Fruit fly (Drosophila melanogaster) whole organism, embryonic: ENCODE results near the gene CG31735.

Experiments
- Blimp-1 ChIP-seq: fragments of 200-800 bp; sonication (Bioruptor generic); optimal IDR thresholded peaks from 3 replicates; lab custom pipeline; 2018; ENCODE audit warnings: missing biosample characterization, missing genetic modification characterization, mild to moderate bottlenecking, moderate library complexity, missing genetic modification reagents
- CG10274 ChIP-seq: fragments of 200-800 bp; sonication (Bioruptor generic); optimal IDR thresholded peaks from 3 replicates; lab custom pipeline; 2017; ENCODE audit warnings: missing biosample characterization, mild to moderate bottlenecking, missing genetic modification characterization
- CG10959 ChIP-seq: fragments of 200-800 bp; sonication (Bioruptor generic); IDR thresholded peaks from 2 replicates; pipeline ENCODE4 v1.3.6; 2022; ENCODE audit warnings: missing biosample characterization, missing genetic modification characterization
- CG15479 ChIP-seq: fragments of 200-800 bp; sonication (Bioruptor generic); optimal IDR thresholded peaks from 3 replicates; lab custom pipeline; 2019; ENCODE audit warnings: missing biosample characterization, mild to moderate bottlenecking, missing genetic modification characterization, moderate library complexity
- CG18619 ChIP-seq: fragments of 200-800 bp; sonication (Bioruptor generic); optimal IDR thresholded peaks from 3 replicates; lab custom pipeline; 2017; ENCODE audit warnings: missing biosample characterization, mild to moderate bottlenecking, missing genetic modification characterization
- CG2202 ChIP-seq: fragments of 200-800 bp; sonication (Bioruptor generic); optimal IDR thresholded peaks from 2 replicates; lab custom pipeline; 2018; ENCODE audit warnings: missing biosample characterization, mild to moderate bottlenecking, missing genetic modification characterization
- CG34224 ChIP-seq: fragments of 200-800 bp; sonication (Bioruptor generic); IDR thresholded peaks from 3 replicates; pipeline ENCODE4 v1.3.6; 2022; ENCODE audit warnings: missing biosample characterization, missing genetic modification characterization; ENCODE audit not compliant: partially characterized antibody
- CG43689 ChIP-seq: fragments of 200-800 bp; sonication (Bioruptor generic); IDR thresholded peaks from 2 replicates; pipeline ENCODE4 v1.3.6; 2022; ENCODE audit warnings: missing biosample characterization, missing genetic modification characterization
- CG4820 ChIP-seq: fragments of 200-800 bp; sonication (Bioruptor generic); optimal IDR thresholded peaks from 3 replicates; lab custom pipeline; 2016; ENCODE audit warnings: missing biosample characterization, missing genetic modification characterization
- CG5953 ChIP-seq: fragments of 200-800 bp; sonication (Bioruptor generic); IDR thresholded peaks from 2 replicates; pipeline ENCODE4 v1.3.6; 2022; ENCODE audit warnings: missing biosample characterization, missing genetic modification characterization
- CG6683 ChIP-seq: fragments of 200-800 bp; sonication (Bioruptor generic); optimal IDR thresholded peaks from 2 replicates; lab custom pipeline; 2017; ENCODE audit warnings: missing biosample characterization, mild to moderate bottlenecking, missing genetic modification characterization, missing genetic modification reagents
- CG7372 ChIP-seq: fragments of 200-800 bp; sonication (Bioruptor generic); IDR thresholded peaks from 2 replicates; pipeline ENCODE4 v1.3.6; 2022; ENCODE audit warnings: missing biosample characterization, missing genetic modification characterization
- CG7963 ChIP-seq: fragments of 200-800 bp; sonication (Bioruptor generic); IDR thresholded peaks from 3 replicates; pipeline ENCODE4 v1.3.6; 2022; ENCODE audit warnings: missing biosample characterization, missing genetic modification characterization; ENCODE audit not compliant: partially characterized antibody
- CG9727 ChIP-seq: fragments of 200-800 bp; sonication (Bioruptor generic); optimal IDR thresholded peaks from 3 replicates; lab custom pipeline; 2017; ENCODE audit warnings: missing biosample characterization, mild to moderate bottlenecking, missing genetic modification characterization
- Chrac-16 ChIP-seq: fragments of 200-800 bp; sonication (Bioruptor generic); optimal IDR thresholded peaks from 3 replicates; lab custom pipeline; 2016; ENCODE audit warnings: missing biosample characterization, missing genetic modification characterization
- Doc2 ChIP-seq: fragments of 200-800 bp; sonication (Bioruptor generic); IDR thresholded peaks from 2 replicates; pipeline ENCODE4 v1.3.6; 2022; ENCODE audit warnings: missing biosample characterization, missing genetic modification characterization
- Eip74EF ChIP-seq, 2 experiments: fragments of 200-800 bp in 1 of 2; fragments of >200 bp in 1 of 2; sonication (Bioruptor generic) in 1 of 2; optimal IDR thresholded peaks; 2 replicates each; lab custom pipeline; 2017 to 2019; ENCODE audit warnings: missing biosample characterization in 2 of 2, missing genetic modification characterization in 2 of 2, mild to moderate bottlenecking in 1 of 2, moderate library complexity in 1 of 2
- Fer3 ChIP-seq: fragments of 200-800 bp; sonication (Bioruptor generic); optimal IDR thresholded peaks from 2 replicates; lab custom pipeline; 2018; ENCODE audit warnings: missing biosample characterization, mild to moderate bottlenecking, missing genetic modification characterization, moderate library complexity
- Hand ChIP-seq: fragments of 200-800 bp; sonication (Bioruptor generic); optimal IDR thresholded peaks from 2 replicates; lab custom pipeline; 2017; ENCODE audit warnings: mild to moderate bottlenecking, missing biosample characterization, missing genetic modification reagents, missing genetic modification characterization
- Hr3 ChIP-seq: fragments of 200-800 bp; sonication (Bioruptor generic); optimal IDR thresholded peaks from 3 replicates; lab custom pipeline; 2016; ENCODE audit warnings: missing biosample characterization, missing genetic modification characterization
- Lhr ChIP-seq: fragments of 200-800 bp; sonication (Bioruptor generic); optimal IDR thresholded peaks from 3 replicates; lab custom pipeline; 2017; ENCODE audit warnings: mild to moderate bottlenecking, missing biosample characterization, missing genetic modification reagents, missing genetic modification characterization
- Med ChIP-seq: fragments of 200-800 bp; sonication (Bioruptor generic); peaks from one replicate; lab custom pipeline; 2016; ENCODE audit warnings: missing biosample characterization, missing genetic modification characterization, mild to moderate bottlenecking, inconsistent platforms, moderate library complexity
- Meics ChIP-seq: fragments of 200-800 bp; sonication (Bioruptor generic); optimal IDR thresholded peaks from 2 replicates; lab custom pipeline; 2017; ENCODE audit warnings: missing biosample characterization, mild to moderate bottlenecking, missing genetic modification characterization
- Rfx ChIP-seq: fragments of 200-800 bp; sonication (Bioruptor generic); IDR thresholded peaks from 2 replicates; pipeline ENCODE4 v1.3.6; 2022; ENCODE audit warnings: missing biosample characterization, missing genetic modification characterization
- Vsx1 ChIP-seq: fragments of 200-800 bp; sonication (Bioruptor generic); optimal IDR thresholded peaks from 2 replicates; lab custom pipeline; 2017; ENCODE audit warnings: missing biosample characterization, mild to moderate bottlenecking, missing genetic modification characterization, missing genetic modification reagents
- Xbp1 ChIP-seq: fragments of 200-800 bp; sonication (Bioruptor generic); optimal IDR thresholded peaks from 3 replicates; lab custom pipeline; 2016; ENCODE audit warnings: missing biosample characterization, mild to moderate bottlenecking, missing genetic modification characterization
- ab ChIP-seq: fragments of 200-800 bp; sonication (Bioruptor generic); optimal IDR thresholded peaks from 2 replicates; lab custom pipeline; 2016; ENCODE audit warnings: missing biosample characterization, missing genetic modification characterization
- al ChIP-seq: fragments of 200-800 bp; sonication (Bioruptor generic); IDR thresholded peaks from 2 replicates; pipeline ENCODE4 v1.3.6; 2022; ENCODE audit warnings: missing biosample characterization, missing genetic modification characterization
- br ChIP-seq: fragments of >200 bp; optimal IDR thresholded peaks from 2 replicates; lab custom pipeline; 2017
- cg ChIP-seq: fragments of 200-800 bp; sonication (Bioruptor generic); optimal IDR thresholded peaks from 3 replicates; lab custom pipeline; 2019; ENCODE audit warnings: missing biosample characterization, mild to moderate bottlenecking, missing genetic modification characterization, moderate library complexity
- dysf ChIP-seq: fragments of 200-800 bp; sonication (Bioruptor generic); IDR thresholded peaks from 3 replicates; pipeline ENCODE4 v1.3.6; 2022; ENCODE audit warnings: missing biosample characterization, missing genetic modification characterization
- gcm2 ChIP-seq: fragments of 200-800 bp; sonication (Bioruptor generic); optimal IDR thresholded peaks from 2 replicates; lab custom pipeline; 2016; ENCODE audit warnings: missing biosample characterization, missing genetic modification characterization
- gsb ChIP-seq: fragments of 200-800 bp; sonication (Bioruptor generic); IDR thresholded peaks from 2 replicates; pipeline ENCODE4 v1.3.6; 2022; ENCODE audit warnings: missing biosample characterization, missing genetic modification characterization
- ind ChIP-seq: fragments of 200-800 bp; sonication (Bioruptor generic); optimal IDR thresholded peaks from 3 replicates; lab custom pipeline; 2016; ENCODE audit warnings: missing biosample characterization, missing genetic modification characterization
- knrl ChIP-seq: fragments of 200-800 bp; sonication (Bioruptor generic); IDR thresholded peaks from 3 replicates; pipeline ENCODE4 v1.3.6; 2022; ENCODE audit warnings: missing biosample characterization, missing genetic modification characterization; ENCODE audit not compliant: partially characterized antibody
- mirr ChIP-seq: fragments of 200-800 bp; sonication (Bioruptor generic); optimal IDR thresholded peaks from 3 replicates; lab custom pipeline; 2018; ENCODE audit warnings: missing biosample characterization, mild to moderate bottlenecking, missing genetic modification characterization
- org-1 ChIP-seq: fragments of 200-800 bp; sonication (Bioruptor generic); optimal IDR thresholded peaks from 2 replicates; lab custom pipeline; 2017; ENCODE audit warnings: missing biosample characterization, missing genetic modification characterization
- phol ChIP-seq: fragments of 200-800 bp; sonication (Bioruptor generic); optimal IDR thresholded peaks from 3 replicates; lab custom pipeline; 2018; ENCODE audit warnings: missing biosample characterization, mild to moderate bottlenecking, missing genetic modification characterization, moderate library complexity
- prd ChIP-seq, 3 experiments: fragments of >200 bp in 2 of 3; fragments of 200-800 bp in 1 of 3; sonication (Bioruptor generic) in 1 of 3; optimal IDR thresholded peaks in 2 of 3; IDR thresholded peaks in 1 of 3; 2 replicates in 2 of 3; 3 replicates in 1 of 3; pipeline versions ENCODE4 v1.3.6 to Lab custom; 2017 to 2022; ENCODE audit warnings: missing biosample characterization in 1 of 3, missing genetic modification characterization in 1 of 3
- rib ChIP-seq: fragments of 200-800 bp; sonication (Bioruptor generic); IDR thresholded peaks from 2 replicates; pipeline ENCODE4 v1.3.6; 2022; ENCODE audit warnings: missing biosample characterization, missing genetic modification characterization
- run ChIP-seq: fragments of 200-800 bp; sonication (Bioruptor generic); optimal IDR thresholded peaks from 3 replicates; lab custom pipeline; 2018; ENCODE audit warnings: missing biosample characterization, mild to moderate bottlenecking, missing genetic modification characterization
- seq ChIP-seq: fragments of 200-800 bp; sonication (Bioruptor generic); IDR thresholded peaks from 2 replicates; pipeline ENCODE4 v1.3.6; 2022; ENCODE audit warnings: missing biosample characterization, missing genetic modification characterization
- slp2 ChIP-seq: fragments of 200-800 bp; sonication (Bioruptor generic); optimal IDR thresholded peaks from 2 replicates; lab custom pipeline; 2016; ENCODE audit warnings: missing biosample characterization, missing genetic modification characterization
- sna ChIP-seq: fragments of 200-800 bp; sonication (Bioruptor generic); IDR thresholded peaks from 2 replicates; pipeline ENCODE4 v1.3.6; 2022; ENCODE audit warnings: missing biosample characterization, missing genetic modification characterization; ENCODE audit not compliant: partially characterized antibody
- tgo ChIP-seq: fragments of 200-800 bp; sonication (Bioruptor generic); IDR thresholded peaks from 3 replicates; pipeline ENCODE4 v1.3.6; 2022; ENCODE audit warnings: missing biosample characterization, missing genetic modification characterization
- tll ChIP-seq, 2 experiments: fragments of 200-800 bp in 1 of 2; fragments of >200 bp in 1 of 2; sonication (Bioruptor generic) in 1 of 2; optimal IDR thresholded peaks; 2 replicates each; lab custom pipeline; 2017 to 2019; ENCODE audit warnings: missing biosample characterization in 2 of 2, missing genetic modification characterization in 2 of 2, mild to moderate bottlenecking in 1 of 2, moderate library complexity in 1 of 2
- vnd ChIP-seq: fragments of 200-800 bp; sonication (Bioruptor generic); IDR thresholded peaks from 3 replicates; pipeline ENCODE4 v1.3.6; 2022; ENCODE audit warnings: missing biosample characterization, missing genetic modification characterization; ENCODE audit not compliant: partially characterized antibody

Gene CG31735

dm6 chr2L:15912008-15912900 is 17.0 kb downstream of the CG31735 start (continued):
- no peak for TF ChIP-seq CG34224 (GFP tag; lab: Robert Waterston, UW)
- TF ChIP-seq sna (GFP tag; lab: Robert Waterston, UW) = no peak
- peak; percentile 78 for TF ChIP-seq Lhr
- peak; percentile 78 for TF ChIP-seq gsb (GFP tag; lab: Robert Waterston, UW)
- TF ChIP-seq CG7372 (GFP tag; lab: Robert Waterston, UW) = peak; percentile 91
- no peak for TF ChIP-seq gcm2 (GFP tag; lab: Kevin White, UChicago)
- no peak for TF ChIP-seq tll (GFP tag; optimal IDR thresholded peaks at IDR 0.05; lab: Kevin White, UChicago)
- TF ChIP-seq cg = no peak
- peak; percentile 97 for TF ChIP-seq run
- peak; percentile 94 for TF ChIP-seq Fer3 (tag; lab: Kevin White, UChicago)
- peak; percentile 92 for TF ChIP-seq Rfx
- peak; percentile 65; the same call in 1 of the 2 replicates for TF ChIP-seq CG5953 (GFP tag; lab: Robert Waterston, UW)
- peak; percentile 85 for TF ChIP-seq CG6683 (GFP tag; lab: Kevin White, UChicago)
- no peak for TF ChIP-seq CG7963 (GFP tag; lab: Robert Waterston, UW)
- TF ChIP-seq rib = no peak; the same call in 1 of the 2 replicates
- TF ChIP-seq Chrac-16 (GFP tag; lab: Kevin White, UChicago) = peak; percentile 84
- peak; percentile 96 for TF ChIP-seq dysf (GFP tag; lab: Robert Waterston, UW)
- TF ChIP-seq CG10274 (GFP tag; lab: Kevin White, UChicago) = peak; percentile 66
- no peak for TF ChIP-seq knrl
- TF ChIP-seq org-1 (GFP tag; lab: Kevin White, UChicago) = peak; percentile 88
- TF ChIP-seq Xbp1 (GFP tag; lab: Kevin White, UChicago) = peak; percentile 89
- no peak for TF ChIP-seq Blimp-1 (GFP tag; lab: Kevin White, UChicago)
- TF ChIP-seq slp2 = no peak
- TF ChIP-seq Hr3 (GFP tag; lab: Kevin White, UChicago) = peak; percentile 66
- TF ChIP-seq phol (tag; lab: Kevin White, UChicago) = peak; percentile 93
- TF ChIP-seq prd (optimal IDR thresholded peaks at IDR 0.05; lab: Kevin White, UChicago) = no peak
- TF ChIP-seq prd (GFP tag; IDR thresholded peaks at IDR 0.05; lab: Robert Waterston, UW) = peak; percentile 92
- peak; percentile 71 for TF ChIP-seq CG43689 (GFP tag; lab: Robert Waterston, UW)
- TF ChIP-seq Vsx1 = peak; percentile 83
- TF ChIP-seq mirr (GFP tag; lab: Kevin White, UChicago) = peak; percentile 60
- peak; percentile 85 for TF ChIP-seq Hand (GFP tag; lab: Kevin White, UChicago)
- no peak for TF ChIP-seq br (lab: Kevin White, UChicago)
- peak; percentile 94 for TF ChIP-seq tgo (GFP tag; lab: Robert Waterston, UW)
- peak; percentile 93 for TF ChIP-seq CG18619
- no peak; the same call in 1 of the 2 replicates for TF ChIP-seq CG10959
- TF ChIP-seq CG4820 = peak; percentile 76
- TF ChIP-seq CG15479 (GFP tag; lab: Kevin White, UChicago) = no peak
- TF ChIP-seq ind (GFP tag; lab: Kevin White, UChicago) = peak; percentile 91
- peak; percentile 90 for TF ChIP-seq al (GFP tag; lab: Robert Waterston, UW)
- no peak; the same call in 1 of the 2 replicates for TF ChIP-seq Doc2 (GFP tag; lab: Robert Waterston, UW)
- no peak for TF ChIP-seq vnd (GFP tag; lab: Robert Waterston, UW)
- TF ChIP-seq Med = peak; percentile 80
- peak; percentile 94 for TF ChIP-seq seq (GFP tag; lab: Robert Waterston, UW)
- TF ChIP-seq Meics (GFP tag; lab: Kevin White, UChicago) = peak; percentile 91
- peak; percentile 94 for TF ChIP-seq CG9727 (GFP tag; lab: Kevin White, UChicago)
- TF ChIP-seq CG2202 (tag; lab: Kevin White, UChicago) = peak; percentile 84
- TF ChIP-seq ab (GFP tag; lab: Kevin White, UChicago) = peak; percentile 68
- peak in 1 of 2 experiments; percentile 56 for TF ChIP-seq Eip74EF (GFP tag; optimal IDR thresholded peaks at IDR 0.05; lab: Kevin White, UChicago)
